Fruit fly (Drosophila melanogaster): ENCODE measurements around the gene kat80.

- TF ChIP-seq EcR (GFP tag; optimal IDR thresholded peaks at IDR 0.05) (no peak), psq (optimal IDR thresholded peaks at IDR 0.05) (no peak), CG8478 (optimal IDR thresholded peaks at IDR 0.05) (no peak), Dll (optimal IDR thresholded peaks at IDR 0.05) (no peak), pan (optimal IDR thresholded peaks at IDR 0.05) (no peak)
Observed at dm6 chrX:16292646-16293045, 16.7 kb upstream of the kat80 start.

All from whole organism.